Fruit fly (Drosophila melanogaster): ENCODE results near the gene CG8003.

DNA sequence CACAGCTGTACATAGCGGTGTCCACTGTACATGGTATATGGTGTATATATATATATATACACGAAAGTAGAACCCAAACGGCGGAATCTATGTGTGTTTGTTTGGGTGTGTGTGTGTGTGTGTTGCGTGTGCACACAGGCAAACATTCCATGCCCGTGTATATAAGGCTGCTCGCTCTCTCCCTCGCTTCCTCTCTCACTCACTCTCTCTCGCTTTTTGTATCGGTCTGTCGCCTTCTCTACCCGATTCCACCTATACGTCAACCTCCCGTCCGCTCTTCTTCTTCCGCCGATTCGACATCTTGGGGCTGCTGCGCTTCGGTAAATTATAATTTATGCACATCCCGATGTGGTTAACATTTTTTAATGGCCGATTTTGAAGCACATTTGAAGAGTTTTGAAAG is 12.9 kb downstream of the CG8003 start:
- TF ChIP-seq CTCF (optimal IDR thresholded peaks at IDR 0.05), result no peak
- TF ChIP-seq CG8478 (optimal IDR thresholded peaks at IDR 0.05), result no peak

All from S2 (cell line).